Fruit fly (Drosophila melanogaster) whole organism, embryonic: ENCODE data around the gene CG8329.

Experiments
- Antp ChIP-seq: fragments of 200-800 bp; sonication (Bioruptor generic); optimal IDR thresholded peaks from 3 replicates; lab custom pipeline; 2016; ENCODE audit warnings: missing biosample characterization, missing genetic modification characterization
- CrebB ChIP-seq: fragments of 200-800 bp; sonication (Bioruptor generic); optimal IDR thresholded peaks from 3 replicates; lab custom pipeline; 2018; ENCODE audit warnings: missing biosample characterization, mild to moderate bottlenecking, missing genetic modification characterization
- Lpt ChIP-seq: fragments of >200 bp; optimal IDR thresholded peaks from 2 replicates; lab custom pipeline; 2018; ENCODE audit warnings: missing biosample characterization, missing genetic modification characterization

DNA sequence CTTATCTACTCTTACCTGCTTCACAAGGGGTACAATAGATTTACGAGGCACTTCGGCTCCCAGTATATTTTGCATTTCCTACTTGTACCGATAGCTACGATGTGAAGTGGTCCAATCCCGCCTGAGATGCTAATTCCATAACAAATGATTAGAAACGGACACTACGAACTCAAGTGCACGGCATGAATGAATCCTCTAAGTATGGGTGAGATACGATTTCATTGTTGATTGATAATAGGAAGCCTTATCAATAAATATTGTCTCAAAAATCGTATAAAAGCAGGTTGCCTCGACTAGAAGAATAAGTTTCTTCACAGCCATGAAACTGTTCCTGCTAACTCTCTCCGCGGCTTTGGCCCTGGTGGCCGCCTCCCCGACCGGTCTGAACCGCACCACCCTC is 2.8 kb downstream of the CG8329 start, which contains the start of gene CG18180:
- no peak for TF ChIP-seq Lpt (GFP tag; lab: Kevin White, UChicago)
- no peak for TF ChIP-seq CrebB
- TF ChIP-seq Antp, result no peak
